Worm (Caenorhabditis elegans) whole organism, L2 larva: ENCODE measurements around the gene exc-7.

Source experiments
- C34F6.9 ChIP-seq: fragments of 150-350 bp; optimal IDR thresholded peaks from 2 replicates; lab custom pipeline; 2014; ENCODE audit warnings: missing biosample characterization, missing genetic modification characterization
- F13H6.1 ChIP-seq: sonication (generic microtip); optimal IDR thresholded peaks from 2 replicates; lab custom pipeline; 2016; ENCODE audit warnings: missing genetic modification characterization, missing compliant biosample characterization
- R02D3.7 ChIP-seq: fragments of 150-350 bp; optimal IDR thresholded peaks from 2 replicates; lab custom pipeline; 2014; ENCODE audit warnings: missing biosample characterization, missing genetic modification characterization
- Y55F3AM.14 ChIP-seq: fragments of 200-800 bp; sonication (Bioruptor generic); optimal IDR thresholded peaks from 2 replicates; lab custom pipeline; 2018; ENCODE audit warnings: mild to moderate bottlenecking, missing genetic modification characterization, missing compliant biosample characterization
- ZK546.5 ChIP-seq: sonication (generic microtip); optimal IDR thresholded peaks from 2 replicates; lab custom pipeline; 2017; ENCODE audit warnings: missing biosample characterization, missing genetic modification characterization
- alr-1 ChIP-seq: fragments of 150-350 bp; optimal IDR thresholded peaks from 2 replicates; lab custom pipeline; 2014; ENCODE audit warnings: missing biosample characterization, missing genetic modification characterization
- aly-2 ChIP-seq: fragments of 150-350 bp; optimal IDR thresholded peaks from 2 replicates; lab custom pipeline; 2014; ENCODE audit warnings: missing biosample characterization, missing genetic modification characterization
- ama-1 ChIP-seq: fragments of 150-350 bp; optimal IDR thresholded peaks from 2 replicates; lab custom pipeline; 2018; ENCODE audit warnings: inconsistent platforms
- blmp-1 ChIP-seq: sonication (generic microtip); optimal IDR thresholded peaks from 2 replicates; lab custom pipeline; 2017; ENCODE audit warnings: missing genetic modification characterization, mild to moderate bottlenecking, missing compliant biosample characterization, antibody characterized with exemption, moderate library complexity; ENCODE audit not compliant: insufficient read depth
- ceh-16 ChIP-seq: fragments of 150-350 bp; optimal IDR thresholded peaks from 2 replicates; lab custom pipeline; 2014; ENCODE audit warnings: missing biosample characterization, missing genetic modification characterization
- ceh-82 ChIP-seq: fragments of 150-350 bp; optimal IDR thresholded peaks from 2 replicates; lab custom pipeline; 2014; ENCODE audit warnings: missing biosample characterization, missing genetic modification characterization
- crh-2 ChIP-seq: sonication (generic microtip); optimal IDR thresholded peaks from 2 replicates; lab custom pipeline; 2017; ENCODE audit warnings: missing biosample characterization, missing genetic modification characterization
- dmd-4 ChIP-seq: sonication (generic microtip); optimal IDR thresholded peaks from 2 replicates; lab custom pipeline; 2017; ENCODE audit warnings: missing biosample characterization, missing genetic modification characterization
- egl-27 ChIP-seq: sonication (generic microtip); optimal IDR thresholded peaks from 3 replicates; lab custom pipeline; 2017; ENCODE audit warnings: missing biosample characterization, missing genetic modification reagents, missing genetic modification characterization
- elt-1 ChIP-seq: fragments of 150-350 bp; optimal IDR thresholded peaks from 2 replicates; lab custom pipeline; 2014; ENCODE audit warnings: missing biosample characterization, missing genetic modification characterization
- elt-3 ChIP-seq: sonication (generic microtip); optimal IDR thresholded peaks from 2 replicates; lab custom pipeline; 2017; ENCODE audit warnings: missing biosample characterization, missing genetic modification characterization
- fos-1 ChIP-seq: fragments of 150-350 bp; optimal IDR thresholded peaks from 2 replicates; lab custom pipeline; 2014; ENCODE audit warnings: missing biosample characterization, missing genetic modification characterization
- gmeb-1 ChIP-seq: fragments of 150-350 bp; optimal IDR thresholded peaks from 2 replicates; lab custom pipeline; 2014; ENCODE audit warnings: missing biosample characterization, missing genetic modification characterization
- lin-11 ChIP-seq: fragments of 150-350 bp; sonication (generic microtip); optimal IDR thresholded peaks from 2 replicates; lab custom pipeline; 2014; ENCODE audit warnings: missing biosample characterization, missing genetic modification characterization, inconsistent platforms, mixed read lengths
- lin-13 ChIP-seq: fragments of 150-350 bp; optimal IDR thresholded peaks from 2 replicates; lab custom pipeline; 2014; ENCODE audit warnings: missing biosample characterization, missing genetic modification reagents, missing genetic modification characterization
- lin-39 ChIP-seq: fragments of 150-350 bp; optimal IDR thresholded peaks from 2 replicates; lab custom pipeline; 2014; ENCODE audit warnings: missing biosample characterization, missing genetic modification reagents, missing genetic modification characterization
- lsy-2 ChIP-seq, 2 experiments: fragments of 150-350 bp in 1 of 2; sonication (generic microtip) in 1 of 2; optimal IDR thresholded peaks; 2 replicates each; lab custom pipeline; 2014 to 2017; ENCODE audit warnings: missing biosample characterization in 2 of 2, missing genetic modification characterization in 2 of 2
- mab-5 ChIP-seq: fragments of 150-350 bp; optimal IDR thresholded peaks from 2 replicates; lab custom pipeline; 2014; ENCODE audit warnings: missing biosample characterization, missing genetic modification characterization
- mbf-1 ChIP-seq: sonication (generic microtip); optimal IDR thresholded peaks from 2 replicates; lab custom pipeline; 2017; ENCODE audit warnings: missing biosample characterization, missing genetic modification characterization
- nhr-10 ChIP-seq: sonication (generic microtip); optimal IDR thresholded peaks from 2 replicates; lab custom pipeline; 2017; ENCODE audit warnings: missing biosample characterization, missing genetic modification characterization
- nhr-11 ChIP-seq: fragments of 150-350 bp; optimal IDR thresholded peaks from 2 replicates; lab custom pipeline; 2014; ENCODE audit warnings: missing biosample characterization, missing genetic modification characterization
- nhr-12 ChIP-seq: fragments of 150-350 bp; optimal IDR thresholded peaks from 2 replicates; lab custom pipeline; 2014; ENCODE audit warnings: missing biosample characterization, missing genetic modification characterization
- nhr-129 ChIP-seq: fragments of 150-350 bp; optimal IDR thresholded peaks from 2 replicates; lab custom pipeline; 2014; ENCODE audit warnings: missing biosample characterization, missing genetic modification characterization
- nhr-21 ChIP-seq: fragments of 150-350 bp; optimal IDR thresholded peaks from 2 replicates; lab custom pipeline; 2014; ENCODE audit warnings: missing biosample characterization, missing genetic modification characterization
- nhr-237 ChIP-seq: fragments of 150-350 bp; optimal IDR thresholded peaks from 2 replicates; lab custom pipeline; 2014; ENCODE audit warnings: missing biosample characterization, missing genetic modification characterization
- nhr-25 ChIP-seq: fragments of 150-350 bp; sonication (generic microtip); optimal IDR thresholded peaks from 3 replicates; lab custom pipeline; 2014; ENCODE audit warnings: missing biosample characterization, missing genetic modification characterization
- nhr-77 ChIP-seq: fragments of 150-350 bp; optimal IDR thresholded peaks from 2 replicates; lab custom pipeline; 2014; ENCODE audit warnings: missing biosample characterization, missing genetic modification characterization
- peb-1 ChIP-seq: fragments of 150-350 bp; optimal IDR thresholded peaks from 2 replicates; lab custom pipeline; 2014; ENCODE audit warnings: missing biosample characterization, missing genetic modification characterization
- sem-4 ChIP-seq: fragments of 150-350 bp; optimal IDR thresholded peaks from 2 replicates; lab custom pipeline; 2014; ENCODE audit warnings: missing biosample characterization, missing genetic modification reagents, missing genetic modification characterization
- skn-1 ChIP-seq: sonication (generic microtip); optimal IDR thresholded peaks from 2 replicates; lab custom pipeline; 2017; ENCODE audit warnings: missing biosample characterization, missing genetic modification characterization
- sma-3 ChIP-seq: sonication (generic microtip); optimal IDR thresholded peaks from 2 replicates; lab custom pipeline; 2016; ENCODE audit warnings: missing genetic modification reagents, missing genetic modification characterization, missing compliant biosample characterization
- sma-9 ChIP-seq, 2 experiments: fragments of 150-350 bp in 1 of 2; sonication (generic microtip) in 1 of 2; optimal IDR thresholded peaks; 2 replicates each; lab custom pipeline; 2014 to 2016; ENCODE audit warnings: missing genetic modification characterization in 2 of 2, mild to moderate bottlenecking in 1 of 2, missing biosample characterization in 1 of 2, missing compliant biosample characterization in 1 of 2, missing genetic modification reagents in 1 of 2, moderate library complexity in 1 of 2
- snpc-4 ChIP-seq: fragments of 150-350 bp; optimal IDR thresholded peaks from 2 replicates; lab custom pipeline; 2014; ENCODE audit warnings: missing biosample characterization, missing genetic modification characterization
- unc-39 ChIP-seq: fragments of 150-350 bp; optimal IDR thresholded peaks from 2 replicates; lab custom pipeline; 2014; ENCODE audit warnings: missing biosample characterization, missing genetic modification characterization
- unc-55 ChIP-seq: fragments of 150-350 bp; sonication (generic microtip); optimal IDR thresholded peaks from 3 replicates; lab custom pipeline; 2014; ENCODE audit warnings: missing biosample characterization, missing genetic modification reagents, missing genetic modification characterization
- unc-62 ChIP-seq: fragments of 150-350 bp; optimal IDR thresholded peaks from 2 replicates; lab custom pipeline; 2014; ENCODE audit warnings: missing biosample characterization, missing genetic modification reagents, missing genetic modification characterization
- zag-1 ChIP-seq: fragments of 150-350 bp; optimal IDR thresholded peaks from 2 replicates; lab custom pipeline; 2014; ENCODE audit warnings: missing biosample characterization, missing genetic modification characterization
- ztf-1 ChIP-seq: fragments of 200-800 bp; sonication (Bioruptor generic); conservative IDR thresholded peaks from 2 replicates; pipeline ENCODE4 v1.3.6; 2022; ENCODE audit warnings: missing genetic modification characterization, missing compliant biosample characterization
- ztf-11 ChIP-seq: sonication (generic microtip); optimal IDR thresholded peaks from 2 replicates; lab custom pipeline; 2017; ENCODE audit warnings: missing biosample characterization, missing genetic modification characterization
- ztf-4 ChIP-seq: fragments of 150-350 bp; optimal IDR thresholded peaks from 2 replicates; lab custom pipeline; 2014; ENCODE audit warnings: missing biosample characterization, missing genetic modification characterization

Gene exc-7

ce11 chrII:9619402-9619862 is 43.7 kb downstream of the exc-7 start:
- peak; percentile 73 for TF ChIP-seq sma-3 (GFP tag; lab: Kevin White, UChicago)
- TF ChIP-seq ztf-11 (tag; lab: Kevin White, UChicago): no peak
- TF ChIP-seq dmd-4 (tag; lab: Kevin White, UChicago): no peak
- TF ChIP-seq crh-2 (tag; lab: Kevin White, UChicago): peak; percentile 45
- TF ChIP-seq C34F6.9 (tag; lab: Kevin White, UChicago): peak; percentile 41
- TF ChIP-seq ceh-82 (tag; lab: Kevin White, UChicago): no peak
- TF ChIP-seq zag-1 (tag; lab: Kevin White, UChicago): no peak
- TF ChIP-seq ZK546.5 (tag; lab: Kevin White, UChicago): no peak
- no peak for TF ChIP-seq ztf-4 (tag; lab: Kevin White, UChicago)
- no peak for TF ChIP-seq gmeb-1 (tag; lab: Kevin White, UChicago)
- TF ChIP-seq skn-1 (tag; lab: Kevin White, UChicago): peak; percentile 32
- TF ChIP-seq peb-1 (tag; lab: Kevin White, UChicago): no peak
- peak; percentile 50 for TF ChIP-seq egl-27 (tag; lab: Kevin White, UChicago)
- TF ChIP-seq nhr-25 (tag; lab: Kevin White, UChicago): peak; percentile 31
- peak; percentile 5 for TF ChIP-seq lin-13
- no peak for TF ChIP-seq elt-3 (tag; lab: Kevin White, UChicago)
- TF ChIP-seq fos-1 (tag; lab: Kevin White, UChicago): peak; percentile 95
- TF ChIP-seq nhr-12 (tag; lab: Kevin White, UChicago): no peak
- TF ChIP-seq snpc-4: no peak
- no peak for TF ChIP-seq mbf-1 (tag; lab: Kevin White, UChicago)
- TF ChIP-seq nhr-129 (tag; lab: Kevin White, UChicago): peak; percentile 86
- no peak for TF ChIP-seq unc-55
- TF ChIP-seq aly-2 (tag; lab: Kevin White, UChicago): no peak
- TF ChIP-seq lin-11 (tag; lab: Kevin White, UChicago): no peak
- no peak for TF ChIP-seq nhr-11 (tag; lab: Kevin White, UChicago)
- peak; percentile 70 for TF ChIP-seq F13H6.1 (tag; lab: Kevin White, UChicago)
- TF ChIP-seq Y55F3AM.14: no peak
- peak; percentile 81 for TF ChIP-seq elt-1 (tag; lab: Kevin White, UChicago)
- TF ChIP-seq ztf-1 (GFP tag; lab: Robert Waterston, UW): no peak
- TF ChIP-seq alr-1 (tag; lab: Kevin White, UChicago): no peak
- peak in 1 of 2 experiments; percentile 49 for TF ChIP-seq lsy-2 (tag; optimal IDR thresholded peaks at IDR 0.05; lab: Kevin White, UChicago)
- no peak for TF ChIP-seq R02D3.7 (tag; lab: Kevin White, UChicago)
- no peak for TF ChIP-seq unc-39 (tag; lab: Kevin White, UChicago)
- peak; percentile 62 for TF ChIP-seq ceh-16 (tag; lab: Kevin White, UChicago)
- no peak for TF ChIP-seq sem-4 (tag; lab: Kevin White, UChicago)
- TF ChIP-seq mab-5 (tag; lab: Kevin White, UChicago): no peak
- peak; percentile 13 for TF ChIP-seq blmp-1
- TF ChIP-seq nhr-237 (tag; lab: Kevin White, UChicago): no peak
- peak; percentile 19 for TF ChIP-seq ama-1 (lab: Kevin White, UChicago)
- TF ChIP-seq unc-62: no peak
- TF ChIP-seq lin-39 (tag; lab: Kevin White, UChicago): no peak
- no peak for TF ChIP-seq nhr-10 (tag; lab: Kevin White, UChicago)
- peak; percentile 39 for TF ChIP-seq sma-9 (GFP tag; optimal IDR thresholded peaks at IDR 0.05; lab: Kevin White, UChicago)
- no peak for TF ChIP-seq sma-9 (tag; optimal IDR thresholded peaks at IDR 0.05; lab: Kevin White, UChicago)
- TF ChIP-seq nhr-21 (tag; lab: Kevin White, UChicago): peak; percentile 67
- no peak for TF ChIP-seq nhr-77
